Worm (Caenorhabditis elegans): ENCODE results near the gene F41E7.9.

Gene F41E7.9

ce11 chrX:10285634-10286033 lies 30.2 kb downstream of the F41E7.9 start, which contains the start of gene npr-6:
Gene npr-6, minus strand, starts transcription at chrX:10285734.
- no peak for TF ChIP-seq nhr-23 (tag; optimal IDR thresholded peaks at IDR 0.05)
- no peak for TF ChIP-seq ceh-9 (tag; optimal IDR thresholded peaks at IDR 0.05)
- TF ChIP-seq aly-2 (tag; optimal IDR thresholded peaks at IDR 0.05) = no peak
- no peak for TF ChIP-seq lsy-12 (tag; optimal IDR thresholded peaks at IDR 0.05)
- no peak for TF ChIP-seq unc-39 (tag; optimal IDR thresholded peaks at IDR 0.05)
- no peak for TF ChIP-seq mdl-1 (tag; optimal IDR thresholded peaks at IDR 0.05)
- TF ChIP-seq skn-1 (tag; optimal IDR thresholded peaks at IDR 0.05) = no peak
- TF ChIP-seq elt-3 (tag; optimal IDR thresholded peaks at IDR 0.05) = no peak
- TF ChIP-seq nhr-28 (tag; optimal IDR thresholded peaks at IDR 0.05) = no peak
- no peak for TF ChIP-seq ZK546.5 (tag; optimal IDR thresholded peaks at IDR 0.05)
- TF ChIP-seq nfya-1 (tag; optimal IDR thresholded peaks at IDR 0.05; ENCODE audit: insufficient read depth) = no peak
- no peak for TF ChIP-seq nhr-43 (tag; optimal IDR thresholded peaks at IDR 0.05; ENCODE audit: poor library complexity, severe bottlenecking)

DNA sequence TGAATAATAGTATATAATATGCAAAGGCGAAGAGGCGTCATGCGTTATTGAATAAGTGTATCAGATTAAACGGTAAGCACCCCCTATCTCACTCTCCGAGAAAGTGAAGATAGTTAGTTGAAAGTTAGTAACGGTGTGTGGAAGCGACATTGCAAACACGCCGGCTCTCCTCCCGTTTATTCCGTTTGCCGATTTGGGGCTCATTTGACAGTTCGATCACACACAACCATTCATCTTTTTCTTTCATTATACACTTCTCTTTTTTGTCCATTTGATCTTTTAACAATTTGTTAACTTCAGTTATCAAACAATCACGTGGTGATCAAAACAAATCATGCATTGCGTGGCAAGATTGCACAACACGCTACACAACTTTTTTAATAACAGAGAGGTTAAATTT lies 36.5 kb downstream of the F41E7.9 start, which contains the start of gene slc-9B.1:
slc-9B.1 (plus strand) TSS at position 301 of the 400 bp plus-strand sequence.
- TF ChIP-seq pqm-1 (tag; optimal IDR thresholded peaks at IDR 0.05) = no peak
- no peak for TF ChIP-seq lsy-12 (tag; optimal IDR thresholded peaks at IDR 0.05)
- no peak for TF ChIP-seq mml-1 (tag; optimal IDR thresholded peaks at IDR 0.05)
- no peak for TF ChIP-seq ama-1 (optimal IDR thresholded peaks at IDR 0.05)
- TF ChIP-seq snpc-4 (tag; optimal IDR thresholded peaks at IDR 0.05) = no peak
- TF ChIP-seq egl-27 (tag; optimal IDR thresholded peaks at IDR 0.05) = no peak
- TF ChIP-seq tbx-2 (tag; optimal IDR thresholded peaks at IDR 0.05) = no peak
- no peak for TF ChIP-seq skn-1 (tag; optimal IDR thresholded peaks at IDR 0.05)
- no peak for TF ChIP-seq nhr-25 (tag; optimal IDR thresholded peaks at IDR 0.05)
- no peak for TF ChIP-seq ceh-82 (tag; optimal IDR thresholded peaks at IDR 0.05)
- no peak for TF ChIP-seq ceh-28 (tag; optimal IDR thresholded peaks at IDR 0.05)
- no peak for TF ChIP-seq elt-2 (tag; optimal IDR thresholded peaks at IDR 0.05)
- no peak for TF ChIP-seq nhr-76 (tag; optimal IDR thresholded peaks at IDR 0.05)
- no peak for TF ChIP-seq ceh-16 (tag; optimal IDR thresholded peaks at IDR 0.05)
- TF ChIP-seq ceh-9 (tag; optimal IDR thresholded peaks at IDR 0.05) = no peak
- no peak for TF ChIP-seq nhr-67 (tag; optimal IDR thresholded peaks at IDR 0.05)
- no peak for TF ChIP-seq nhr-43 (tag; optimal IDR thresholded peaks at IDR 0.05; ENCODE audit: poor library complexity, severe bottlenecking)
- no peak for TF ChIP-seq ztf-11 (tag; optimal IDR thresholded peaks at IDR 0.05)
- no peak for TF ChIP-seq nhr-23 (tag; optimal IDR thresholded peaks at IDR 0.05)
- no peak for TF ChIP-seq nhr-11 (tag; optimal IDR thresholded peaks at IDR 0.05)

ce11 chrX:10277118-10277517 lies 38.7 kb downstream of the F41E7.9 start:
- TF ChIP-seq ceh-16 (tag; optimal IDR thresholded peaks at IDR 0.05) (no peak), nhr-67 (tag; optimal IDR thresholded peaks at IDR 0.05) (no peak), nhr-77 (tag; optimal IDR thresholded peaks at IDR 0.05) (no peak), eor-1 (tag; optimal IDR thresholded peaks at IDR 0.05) (no peak), nhr-76 (tag; optimal IDR thresholded peaks at IDR 0.05) (no peak), hmg-11 (tag; optimal IDR thresholded peaks at IDR 0.05) (no peak), elt-3 (tag; optimal IDR thresholded peaks at IDR 0.05) (no peak), ZK546.5 (tag; optimal IDR thresholded peaks at IDR 0.05) (no peak), tbx-2 (tag; optimal IDR thresholded peaks at IDR 0.05) (no peak)

DNA sequence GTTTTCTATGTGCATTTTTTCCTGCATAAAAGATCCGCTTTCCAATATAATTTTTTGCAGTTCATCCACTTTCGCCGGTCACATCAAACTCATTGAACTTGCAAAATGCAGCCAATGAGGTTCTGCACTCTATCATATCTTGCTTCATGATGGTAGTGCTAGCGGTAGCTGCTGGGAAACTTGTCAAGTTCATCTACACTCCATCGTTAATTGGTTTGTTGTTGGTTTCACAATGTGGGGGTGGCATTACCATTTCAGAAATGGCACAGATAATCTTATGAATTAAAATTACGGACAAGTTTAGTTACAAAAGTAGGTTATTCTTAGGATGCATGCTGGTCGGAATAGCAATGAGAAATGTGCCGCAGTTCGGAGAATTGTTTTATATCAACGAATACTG lies 41.3 kb downstream of the F41E7.9 start:
- TF ChIP-seq nhr-11 (tag; optimal IDR thresholded peaks at IDR 0.05) (no peak), sea-2 (GFP tag; optimal IDR thresholded peaks at IDR 0.05) (no peak), eor-1 (tag; optimal IDR thresholded peaks at IDR 0.05) (no peak), elt-3 (tag; optimal IDR thresholded peaks at IDR 0.05) (no peak), ceh-82 (tag; optimal IDR thresholded peaks at IDR 0.05) (no peak), nhr-77 (tag; optimal IDR thresholded peaks at IDR 0.05) (no peak), elt-1 (tag; optimal IDR thresholded peaks at IDR 0.05) (no peak), fkh-10 (GFP tag; optimal IDR thresholded peaks at IDR 0.05) (no peak), fos-1 (tag; optimal IDR thresholded peaks at IDR 0.05) (no peak), ama-1 (optimal IDR thresholded peaks at IDR 0.05) (no peak), nhr-76 (tag; optimal IDR thresholded peaks at IDR 0.05) (no peak), elt-2 (tag; optimal IDR thresholded peaks at IDR 0.05) (no peak), ceh-16 (tag; optimal IDR thresholded peaks at IDR 0.05) (no peak), ztf-11 (tag; optimal IDR thresholded peaks at IDR 0.05) (no peak), pha-4 (tag; optimal IDR thresholded peaks at IDR 0.05) (no peak), jun-1 (tag; optimal IDR thresholded peaks at IDR 0.05) (no peak), nhr-237 (tag; optimal IDR thresholded peaks at IDR 0.05) (no peak)

All from whole organism, L3 larva.